Worm (Caenorhabditis elegans) whole organism, L4/young adult: ENCODE data around the gene F08C6.5.

Source experiments
- dao-5 ChIP-seq: sonication (generic microtip); optimal IDR thresholded peaks from 2 replicates; lab custom pipeline; 2016; ENCODE audit warnings: missing genotype, missing genetic modification characterization, moderate library complexity, missing compliant biosample characterization
- him-1 ChIP-seq: sonication (generic microtip); optimal IDR thresholded peaks from 2 replicates; lab custom pipeline; 2016; ENCODE audit warnings: missing genotype, missing genetic modification reagents, missing genetic modification characterization, missing compliant biosample characterization

DNA sequence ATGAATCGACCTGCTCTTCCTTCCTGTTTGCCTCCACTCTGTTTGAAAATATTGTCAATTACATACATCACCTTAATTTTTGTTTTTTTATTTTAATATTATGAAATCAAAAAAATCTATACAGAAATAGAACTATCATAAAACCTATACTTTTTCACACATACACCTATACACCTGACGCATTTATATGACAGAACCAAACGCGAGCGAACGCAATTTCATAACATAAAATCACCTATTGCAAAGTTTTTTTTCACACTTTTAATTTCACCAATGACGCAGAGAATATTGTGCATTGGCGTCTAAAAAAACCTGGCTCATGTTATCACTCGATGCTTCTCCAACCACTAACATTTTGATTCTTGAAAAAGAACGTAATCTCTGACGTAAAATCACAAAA lies 2.8 kb downstream of the F08C6.5 start:
- TF ChIP-seq dao-5 (tag; lab: Kevin White, UChicago) (no peak), him-1 (no peak)
